Fruit fly (Drosophila melanogaster): ENCODE results near the gene p23.

p23 gene

DNA sequence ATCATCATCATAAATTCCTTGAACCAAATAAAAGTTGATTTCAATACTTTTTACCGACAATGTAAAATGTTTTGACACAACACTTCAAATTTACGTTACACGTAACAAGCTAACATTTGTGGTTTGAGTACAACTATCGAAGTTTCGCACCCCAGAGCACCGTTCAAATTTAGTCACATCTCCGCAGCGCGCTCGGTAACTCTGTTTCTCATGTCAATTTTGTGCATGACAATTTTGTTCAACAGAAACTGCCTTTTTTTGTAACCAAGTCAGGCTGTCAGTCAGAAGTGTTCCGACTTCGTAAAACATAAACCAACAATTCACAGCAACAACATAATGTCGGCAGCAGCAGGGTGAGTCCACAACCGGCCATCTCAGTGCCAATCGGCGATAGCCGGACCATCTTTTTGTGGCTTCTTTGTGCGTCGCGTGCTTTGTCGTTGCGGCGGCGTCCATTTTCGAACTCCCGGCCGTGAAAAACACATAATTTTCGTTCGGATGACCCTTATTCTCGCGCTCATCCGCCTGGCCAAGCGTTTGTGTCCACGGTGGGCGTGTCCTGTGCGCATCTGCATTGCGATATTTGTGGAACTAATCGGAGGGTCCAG lies at the start of gene p23:
Gene p23, plus strand, starts transcription at position 194 of the 608 bp plus-strand sequence.
- TF ChIP-seq noc (tag; optimal IDR thresholded peaks at IDR 0.05): no peak

DNA sequence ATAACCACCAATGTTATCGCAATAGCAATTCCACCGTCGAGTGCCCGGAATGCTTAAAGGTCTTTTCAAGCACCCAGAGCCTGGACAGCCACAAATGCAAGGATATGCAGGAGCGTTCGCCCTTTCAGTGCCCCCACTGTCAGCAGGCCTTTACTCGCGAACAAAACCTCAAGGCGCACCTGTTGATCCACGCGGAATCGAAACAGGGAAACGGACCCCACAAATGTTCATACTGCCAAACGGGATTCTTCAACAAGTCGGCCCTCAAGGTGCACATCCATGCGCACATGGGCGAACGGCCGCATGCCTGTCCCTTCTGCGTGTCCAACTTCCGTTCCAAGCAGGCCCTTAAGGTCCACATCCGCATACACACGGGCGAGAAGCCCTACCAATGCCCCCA lies 49.7 kb upstream of the p23 start:
- TF ChIP-seq noc (tag; optimal IDR thresholded peaks at IDR 0.05): no peak

DNA sequence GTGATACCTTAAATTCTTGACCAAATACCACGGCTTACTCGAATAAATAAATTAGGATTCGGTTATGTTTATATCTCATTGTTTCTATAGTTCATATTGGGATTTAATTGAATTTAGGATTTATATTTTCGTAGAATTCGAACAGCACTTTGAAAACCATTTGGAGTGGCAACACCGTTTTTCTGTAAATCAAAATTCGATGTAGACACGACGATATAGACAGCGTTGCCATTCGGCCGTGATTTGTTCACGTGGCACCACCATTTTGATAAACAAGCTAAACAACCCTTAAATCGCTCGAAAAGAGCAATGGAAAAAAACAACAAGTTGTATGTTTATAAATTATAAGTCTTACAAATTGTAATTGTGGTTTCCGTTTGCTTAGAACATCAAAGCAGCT lies 49.1 kb upstream of the p23 start:
- TF ChIP-seq noc (tag; optimal IDR thresholded peaks at IDR 0.05): no peak

DNA sequence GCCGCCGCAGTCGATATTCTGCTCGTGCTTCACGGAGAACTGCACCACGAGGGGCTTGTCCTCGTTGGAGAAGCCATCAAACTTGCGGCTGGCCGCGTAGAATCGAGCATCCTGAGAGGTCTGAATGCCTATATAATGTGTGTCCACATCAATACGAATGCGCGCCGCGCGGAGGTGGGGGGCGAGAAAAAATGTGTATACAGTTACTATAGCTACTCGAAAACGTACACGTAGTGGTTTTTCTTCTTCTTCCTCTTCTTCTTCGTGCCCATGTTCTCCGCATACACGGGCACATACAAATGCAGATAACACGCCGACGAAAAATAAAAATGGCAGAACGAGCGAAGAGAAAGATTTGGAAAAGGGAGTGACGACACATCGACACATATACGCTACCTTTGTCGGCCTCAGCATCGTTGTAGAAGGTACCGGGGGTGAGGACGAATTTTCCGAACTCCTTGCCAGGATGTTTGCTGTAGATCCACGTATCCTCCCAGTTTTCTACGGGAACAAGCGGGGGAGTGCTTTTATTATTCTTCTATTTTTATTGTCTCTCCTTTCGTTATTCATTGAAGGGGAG lies 47.6 kb upstream of the p23 start:
- TF ChIP-seq noc (tag; optimal IDR thresholded peaks at IDR 0.05): no peak

DNA sequence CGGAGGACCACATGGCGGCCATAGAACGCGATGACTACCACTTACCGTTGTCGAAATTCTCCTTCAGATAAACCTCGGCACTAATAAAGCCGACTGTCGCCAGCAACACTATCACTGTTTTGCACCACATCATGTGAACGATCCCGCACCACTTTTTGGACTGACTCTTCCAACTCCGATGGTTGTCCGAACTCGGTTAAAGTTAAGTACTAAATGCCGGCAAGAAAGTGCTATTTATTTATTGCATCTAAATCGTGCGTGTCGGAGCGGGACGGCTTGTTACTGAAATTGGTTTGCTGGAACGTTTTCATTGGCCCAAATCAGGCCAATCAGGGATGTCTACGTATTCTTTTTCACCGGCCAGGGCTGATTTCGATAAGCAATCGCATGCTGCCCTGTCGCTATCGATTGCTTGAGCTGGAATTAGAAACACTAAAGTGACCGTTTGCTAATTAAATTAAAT lies 47.1 kb upstream of the p23 start, which contains the start of gene Calr:
Gene Calr, minus strand, starts transcription at position 219 of the 463 bp plus-strand sequence.
- TF ChIP-seq noc (tag; optimal IDR thresholded peaks at IDR 0.05): peak; percentile 50

DNA sequence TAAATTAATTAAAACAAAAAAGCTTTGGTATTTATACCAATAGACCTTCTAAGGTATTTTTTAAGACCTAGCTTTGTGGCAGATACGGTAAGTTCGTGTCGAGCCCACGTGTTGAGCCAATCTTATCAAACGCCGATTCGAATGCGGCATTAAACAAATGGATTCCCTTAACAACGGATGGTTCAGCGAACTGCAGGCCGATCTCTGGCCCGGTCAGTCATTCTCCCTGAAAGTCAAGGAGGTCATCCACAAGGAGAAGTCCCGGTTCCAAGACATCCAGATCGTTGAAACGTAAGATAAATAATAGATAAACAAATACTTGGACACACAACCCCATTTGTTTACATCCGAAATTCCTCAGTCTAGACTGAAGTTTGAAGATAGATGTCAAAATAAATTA lies 46.2 kb upstream of the p23 start, which contains the start of gene SpdS:
Gene SpdS, plus strand, starts transcription at position 78 of the 400 bp plus-strand sequence.
- TF ChIP-seq noc (tag; optimal IDR thresholded peaks at IDR 0.05): no peak

DNA sequence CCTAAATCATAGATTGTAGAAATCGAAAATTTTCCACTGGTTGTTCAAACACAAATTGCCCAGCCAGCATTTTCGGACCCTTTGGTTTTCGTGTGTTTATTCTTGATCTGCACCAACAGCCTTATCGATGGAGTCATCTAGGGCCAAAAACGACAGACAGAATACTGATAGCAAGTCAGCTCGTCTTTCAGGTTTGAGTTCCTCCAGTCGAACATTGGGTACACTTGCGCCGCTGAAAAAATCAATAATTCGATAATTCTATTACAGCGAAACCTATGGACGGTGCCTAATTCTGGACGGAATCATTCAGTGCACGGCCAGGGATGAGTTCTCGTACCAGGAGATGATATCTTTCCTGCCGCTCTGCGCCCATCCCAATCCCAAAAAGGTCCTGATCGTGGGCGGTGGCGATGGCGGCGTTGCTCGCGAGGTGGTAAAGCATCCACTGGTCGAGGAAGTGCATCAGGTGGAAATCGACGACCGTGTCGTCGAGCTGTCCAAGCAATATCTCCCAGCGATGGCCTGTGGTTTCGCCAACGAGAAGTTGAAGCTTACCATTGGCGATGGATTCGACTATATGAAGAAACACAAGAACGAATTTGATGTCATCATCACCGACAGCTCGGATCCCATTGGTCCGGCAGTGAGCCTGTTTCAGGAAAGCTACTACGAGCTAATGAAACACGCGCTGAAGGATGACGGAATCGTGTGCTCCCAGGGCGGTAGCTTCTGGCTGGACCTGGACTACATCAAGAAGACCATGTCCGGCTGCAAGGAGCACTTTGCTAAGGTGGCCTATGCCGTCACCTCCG lies 45.4 kb upstream of the p23 start:
- TF ChIP-seq noc (tag; optimal IDR thresholded peaks at IDR 0.05): no peak

DNA sequence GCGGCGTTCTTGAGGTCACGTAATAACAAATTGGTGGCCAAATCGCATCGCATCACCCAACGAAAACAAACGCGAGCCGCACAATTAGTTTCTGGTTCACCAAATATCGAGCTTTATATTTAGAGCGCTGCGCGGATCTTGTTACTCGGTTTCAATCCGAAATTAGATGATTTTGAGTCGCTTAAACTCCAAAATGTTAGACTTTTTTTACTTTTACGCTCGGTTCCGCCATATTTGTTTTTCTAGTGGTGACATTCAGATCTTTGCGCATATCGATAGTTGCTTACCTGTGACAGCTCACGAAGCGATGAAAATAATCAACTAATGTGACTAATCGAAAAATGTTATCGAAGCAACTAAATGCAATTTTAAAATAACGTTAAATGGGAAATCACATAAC lies 40.4 kb upstream of the p23 start, which contains the start of gene Scm:
Gene Scm, minus strand, starts transcription at position 251 of the 400 bp plus-strand sequence.
- TF ChIP-seq noc (tag; optimal IDR thresholded peaks at IDR 0.05): no peak

DNA sequence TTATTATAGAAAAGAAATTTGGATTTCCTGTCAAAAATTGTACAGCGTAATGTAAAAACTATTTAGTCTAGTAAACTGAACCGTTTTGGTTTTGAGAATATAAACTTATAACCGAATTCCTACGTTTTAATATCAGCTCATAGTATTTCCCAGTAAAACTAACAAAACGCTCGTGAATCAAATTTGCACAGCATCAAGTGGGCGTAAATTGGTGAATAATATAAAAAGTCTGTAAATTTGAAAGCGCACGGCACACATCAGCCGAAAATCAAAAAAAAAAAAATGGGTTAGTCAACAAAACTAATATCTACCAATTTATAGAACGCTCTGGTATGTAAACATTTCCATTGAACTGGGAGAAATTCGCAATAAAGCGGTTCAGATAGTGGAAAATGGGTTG lies 39.8 kb upstream of the p23 start, which contains the start of gene Dh44:
Gene Dh44, plus strand, starts transcription at position 301 of the 400 bp plus-strand sequence.
- no peak for TF ChIP-seq noc (tag; optimal IDR thresholded peaks at IDR 0.05)

DNA sequence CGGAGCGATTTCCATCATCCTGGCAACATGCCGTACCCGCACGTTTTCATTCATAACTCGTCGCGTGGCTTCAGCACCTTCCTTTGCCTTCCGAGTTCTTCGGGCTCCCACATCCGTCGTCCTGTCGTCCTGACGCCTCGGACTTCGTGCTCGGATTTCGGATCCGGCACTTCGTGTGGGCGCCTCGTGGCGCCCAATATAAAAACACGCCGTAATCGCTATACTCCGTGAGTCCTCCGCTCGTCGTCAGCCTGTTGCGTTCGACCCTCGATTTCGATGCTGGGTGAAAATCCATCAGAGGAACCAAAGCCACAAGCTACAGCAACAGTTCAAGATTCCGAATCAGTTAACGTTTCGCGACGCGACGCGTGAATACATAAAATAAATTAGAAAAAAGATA lies 37.4 kb upstream of the p23 start:
- TF ChIP-seq noc (tag; optimal IDR thresholded peaks at IDR 0.05): no peak

DNA sequence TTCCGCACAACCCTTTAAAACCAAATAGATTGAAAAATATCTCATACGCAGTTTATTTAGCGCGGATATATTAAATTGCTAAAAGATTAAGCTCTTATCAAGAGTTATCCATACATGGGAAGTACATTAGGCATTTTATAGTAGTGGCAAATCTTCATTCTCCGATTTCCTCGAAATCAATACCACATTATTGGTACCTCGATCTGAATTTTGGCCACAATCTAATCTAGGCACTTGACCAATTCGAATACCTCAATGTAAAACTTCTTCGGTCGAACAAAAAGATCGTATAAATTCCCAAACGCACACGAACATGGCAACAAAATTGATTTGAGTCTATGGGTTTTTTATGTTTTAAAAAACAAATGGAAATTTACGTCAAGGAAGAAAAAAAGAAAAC lies 33.8 kb upstream of the p23 start:
- TF ChIP-seq noc (tag; optimal IDR thresholded peaks at IDR 0.05): no peak

DNA sequence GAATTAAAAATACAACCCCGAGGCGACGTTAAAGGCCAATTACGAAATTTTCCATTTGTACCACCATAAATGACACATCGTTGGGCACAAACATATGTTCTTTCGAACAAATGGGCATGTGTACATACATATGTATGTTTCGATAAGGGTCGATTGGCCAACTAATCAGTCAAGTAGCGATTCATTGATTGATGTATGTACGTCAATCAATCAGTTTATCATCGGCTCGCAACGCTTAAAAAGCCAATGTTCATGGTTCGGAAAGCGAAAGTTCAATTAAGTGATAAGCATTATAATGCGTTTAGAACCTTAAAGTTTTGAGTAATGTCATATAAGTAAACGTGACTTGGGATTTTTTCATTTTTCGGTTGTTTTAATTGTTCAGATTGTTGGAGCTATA lies 33.1 kb upstream of the p23 start:
- no peak for TF ChIP-seq noc (tag; optimal IDR thresholded peaks at IDR 0.05)

DNA sequence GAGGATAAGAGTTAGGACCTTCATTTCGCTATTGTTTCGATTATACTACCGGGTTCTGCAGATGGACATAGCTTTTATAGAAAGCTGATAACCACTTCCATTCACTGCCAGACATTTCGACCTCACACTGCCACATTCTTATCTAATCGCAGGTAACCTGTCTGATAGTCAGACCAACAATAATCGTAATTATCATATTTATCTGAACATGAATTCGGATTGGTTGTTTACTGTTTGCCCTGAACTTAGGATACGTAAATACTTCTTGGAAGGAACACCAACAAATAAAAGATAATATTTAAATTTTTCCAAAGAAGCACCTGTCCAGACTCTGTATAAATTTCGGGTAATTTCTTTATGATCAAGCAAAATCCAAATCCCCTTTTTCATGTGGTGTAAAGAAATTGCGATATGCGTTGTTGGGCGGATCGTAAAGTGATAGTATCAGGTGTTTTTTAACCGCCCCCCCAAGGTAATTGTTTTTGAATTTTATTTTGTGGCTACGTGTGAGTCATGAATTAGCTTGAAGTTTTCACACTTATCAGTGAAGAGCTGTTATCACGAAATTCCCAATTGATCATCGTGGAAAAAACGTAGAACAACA lies 31.5 kb upstream of the p23 start, which contains the start of gene Fst:
Gene Fst, minus strand, starts transcription at position 51 of the 604 bp plus-strand sequence.
- TF ChIP-seq noc (tag; optimal IDR thresholded peaks at IDR 0.05): peak; percentile 68

DNA sequence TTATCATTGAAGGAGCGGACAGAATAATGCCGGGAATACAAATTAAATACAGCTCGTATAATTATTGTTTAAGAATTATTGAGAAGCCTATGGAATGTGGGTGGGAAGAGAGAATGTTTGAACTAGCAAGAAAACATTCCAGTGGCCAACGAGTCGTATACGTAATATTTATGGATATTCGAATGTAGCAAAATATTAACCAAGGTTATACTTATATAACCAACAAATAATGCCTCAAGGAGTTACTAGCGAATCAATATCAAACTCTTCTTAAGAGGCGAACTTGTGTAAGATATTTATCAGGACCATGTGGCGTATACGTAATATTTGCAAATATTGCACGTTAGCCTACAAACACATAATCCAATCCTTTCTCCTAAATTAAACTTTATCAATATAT lies 12.3 kb upstream of the p23 start:
- TF ChIP-seq noc (tag; optimal IDR thresholded peaks at IDR 0.05): no peak

DNA sequence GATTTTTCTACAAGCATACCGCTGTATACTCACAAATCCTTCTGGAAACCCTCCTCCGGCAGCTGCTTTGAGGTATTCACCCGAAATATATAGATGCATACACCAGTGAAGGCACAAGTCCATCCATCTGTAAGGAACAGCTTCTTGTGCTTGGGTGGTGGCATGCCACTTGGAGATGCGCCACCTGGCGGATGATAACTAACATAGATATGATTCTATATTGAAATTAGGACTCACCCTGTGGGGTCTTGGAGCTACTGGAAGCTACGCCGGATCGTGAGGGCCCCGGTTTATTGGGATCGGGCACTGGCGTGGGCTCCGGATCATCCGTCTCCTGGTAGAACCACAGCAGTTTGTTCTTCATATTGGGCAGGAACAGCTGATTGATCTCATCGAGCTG lies 4.5 kb upstream of the p23 start:
- no peak for TF ChIP-seq noc (tag; optimal IDR thresholded peaks at IDR 0.05)

DNA sequence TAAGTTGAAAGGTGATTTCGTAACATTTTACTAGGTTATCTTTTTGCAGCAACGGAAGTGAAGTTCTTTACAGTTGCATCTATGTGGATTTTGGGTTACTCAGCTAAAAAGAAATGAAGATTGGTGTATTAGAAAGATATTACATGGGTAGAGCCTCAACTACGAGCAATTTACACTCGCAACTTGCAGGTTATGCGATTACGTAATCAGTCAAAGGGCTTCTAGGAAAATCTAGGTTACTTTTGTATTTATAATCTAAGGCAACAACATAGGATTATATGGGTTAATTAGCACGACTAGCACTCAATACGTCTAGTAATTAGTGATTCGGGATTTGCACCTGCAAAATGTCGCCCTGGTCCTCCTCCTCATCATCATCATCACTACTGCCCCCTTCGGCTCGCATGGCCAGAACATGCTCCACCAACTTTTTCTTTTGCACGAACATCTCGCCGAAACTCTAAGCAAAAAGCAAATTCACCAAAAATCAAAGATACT lies 3.5 kb upstream of the p23 start, which contains the start of gene Dhc1:
Gene Dhc1, minus strand, starts transcription at position 448 of the 498 bp plus-strand sequence.
- TF ChIP-seq noc (tag; optimal IDR thresholded peaks at IDR 0.05): no peak
